Worm (Caenorhabditis elegans): Measurements from ENCODE around the gene acs-2.

The acs-2 gene

ce11 chrV:15551642-15552041, 15.6 kb upstream of the acs-2 start (continued):
- TF ChIP-seq nhr-42 (GFP tag; IDR thresholded peaks at IDR 0.05) (peak; percentile 56; the same call in 1 of the 2 replicates), nhr-28 (tag; optimal IDR thresholded peaks at IDR 0.05) (peak; percentile 9), hlh-11 (tag; optimal IDR thresholded peaks at IDR 0.05) (peak; percentile 43), egl-27 (tag; optimal IDR thresholded peaks at IDR 0.05) (no peak), ceh-20 (GFP tag; IDR thresholded peaks at IDR 0.05) (no peak), saeg-2 (GFP tag; IDR thresholded peaks at IDR 0.05) (no peak), daf-16 (GFP tag; optimal IDR thresholded peaks at IDR 0.05) (peak in 1 of 2 experiments; percentile 28), daf-16 (tag; optimal IDR thresholded peaks at IDR 0.05) (peak; percentile 32), mxl-2 (GFP tag; conservative IDR thresholded peaks at IDR 0.05) (no peak), cey-2 (tag; optimal IDR thresholded peaks at IDR 0.05; ENCODE audit: borderline replicate concordance, insufficient read depth) (no peak), tra-1 (GFP tag; IDR thresholded peaks at IDR 0.05) (peak; percentile 81), F26F4.8 (GFP tag; conservative IDR thresholded peaks at IDR 0.05) (peak; percentile 87), ceh-82 (tag; optimal IDR thresholded peaks at IDR 0.05) (no peak), hlh-30 (tag; optimal IDR thresholded peaks at IDR 0.05; ENCODE audit: insufficient read depth) (peak; percentile 90), skn-1 (tag; optimal IDR thresholded peaks at IDR 0.05) (no peak), tag-97 (GFP tag; IDR thresholded peaks at IDR 0.05) (no peak), spr-3 (GFP tag; optimal IDR thresholded peaks at IDR 0.05) (peak; percentile 53), sdz-12 (GFP tag; optimal IDR thresholded peaks at IDR 0.05) (peak; percentile 73), ceh-44 (GFP tag; IDR thresholded peaks at IDR 0.05) (0 out of 2 replicates have a peak, but pooled peaks have one; percentile 29), dmd-6 (GFP tag; IDR thresholded peaks at IDR 0.05) (peak; percentile 40; the same call in 1 of the 2 replicates), F49E8.2 (tag; optimal IDR thresholded peaks at IDR 0.05; ENCODE audit: borderline replicate concordance) (peak; percentile 2), aha-1 (tag) (peak; percentile 98), zip-11 (GFP tag; IDR thresholded peaks at IDR 0.05) (peak; percentile 41; the same call in 1 of the 2 replicates), nhr-25 (tag; optimal IDR thresholded peaks at IDR 0.05; ENCODE audit: borderline replicate concordance, insufficient read depth) (no peak), jun-1 (tag; optimal IDR thresholded peaks at IDR 0.05) (no peak), duxl-1 (tag; optimal IDR thresholded peaks at IDR 0.05; ENCODE audit: poor library complexity) (peak; percentile 63), lin-15B (tag; optimal IDR thresholded peaks at IDR 0.05) (no peak), F10B5.3 (tag; optimal IDR thresholded peaks at IDR 0.05) (no peak), dve-1 (tag; optimal IDR thresholded peaks at IDR 0.05; ENCODE audit: insufficient read depth) (no peak), fkh-10 (GFP tag; optimal IDR thresholded peaks at IDR 0.05) (no peak), hmg-1.1 (GFP tag; IDR thresholded peaks at IDR 0.05) (peak; percentile 79), F44E2.7 (GFP tag; IDR thresholded peaks at IDR 0.05) (0 out of 2 replicates have a peak, but pooled peaks have one; percentile 54), zfp-2 (tag; optimal IDR thresholded peaks at IDR 0.05) (no peak), snpc-1.2 (GFP tag; IDR thresholded peaks at IDR 0.05) (peak; percentile 66; the same call in 1 of the 2 replicates), nhr-102 (tag; optimal IDR thresholded peaks at IDR 0.05) (peak; percentile 54), F37D6.2 (tag; optimal IDR thresholded peaks at IDR 0.05) (no peak), ces-1 (GFP tag; optimal IDR thresholded peaks at IDR 0.05) (no peak)

DNA sequence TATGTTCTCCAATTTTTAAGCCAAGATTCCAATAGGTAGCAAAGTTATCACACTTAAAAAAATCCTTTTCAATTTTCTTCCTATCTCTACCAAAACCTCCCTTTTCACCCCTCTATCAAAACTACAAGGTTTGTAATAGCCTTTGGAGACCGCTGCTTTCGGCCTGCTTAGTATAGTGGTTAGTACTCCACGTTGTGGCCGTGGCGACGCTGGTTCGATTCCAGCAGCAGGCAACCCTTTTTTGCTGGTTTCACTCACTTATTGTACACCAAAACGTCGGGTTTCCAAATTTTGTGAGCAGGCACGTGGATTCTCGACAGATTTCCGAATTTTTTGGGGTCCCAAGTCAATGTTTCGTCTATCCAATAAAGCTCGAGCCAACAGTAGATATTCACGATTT, 13.3 kb upstream of the acs-2 start:
- TF ChIP-seq daf-19 (GFP tag; conservative IDR thresholded peaks at IDR 0.05) (no peak), R02D3.7 (tag; optimal IDR thresholded peaks at IDR 0.05) (no peak), zfp-2 (tag; optimal IDR thresholded peaks at IDR 0.05) (no peak), zip-2 (tag; optimal IDR thresholded peaks at IDR 0.05) (no peak), mxl-2 (GFP tag; conservative IDR thresholded peaks at IDR 0.05) (no peak), mep-1 (tag; optimal IDR thresholded peaks at IDR 0.05) (peak; percentile 28), F49E8.2 (tag; optimal IDR thresholded peaks at IDR 0.05; ENCODE audit: borderline replicate concordance) (no peak), T26A8.4 (GFP tag; IDR thresholded peaks at IDR 0.05) (peak; percentile 56), aly-2 (tag; optimal IDR thresholded peaks at IDR 0.05) (no peak), arid-1 (GFP tag; conservative IDR thresholded peaks at IDR 0.05) (peak; percentile 63), saeg-2 (GFP tag; IDR thresholded peaks at IDR 0.05) (no peak), lsy-2 (tag; optimal IDR thresholded peaks at IDR 0.05) (peak in 1 of 2 experiments; percentile 25), ama-1 (optimal IDR thresholded peaks at IDR 0.05) (no peak), egl-27 (tag; optimal IDR thresholded peaks at IDR 0.05) (no peak), ctbp-1 (GFP tag; IDR thresholded peaks at IDR 0.05) (peak; percentile 35; the same call in 1 of the 2 replicates), F44E2.7 (GFP tag; IDR thresholded peaks at IDR 0.05) (0 out of 2 replicates have a peak, but pooled peaks have one; percentile 25), dmd-6 (GFP tag; IDR thresholded peaks at IDR 0.05) (peak; percentile 44), daf-12 (tag; optimal IDR thresholded peaks at IDR 0.05) (no peak), nhr-25 (tag; optimal IDR thresholded peaks at IDR 0.05; ENCODE audit: borderline replicate concordance, insufficient read depth) (no peak), ceh-32 (tag; optimal IDR thresholded peaks at IDR 0.05; ENCODE audit: poor library complexity) (no peak), nhr-237 (tag; optimal IDR thresholded peaks at IDR 0.05) (no peak)

Measured in whole organism, L4 larva.